Fruit fly (Drosophila melanogaster) whole organism, pupa: Measurements from ENCODE around the gene CG18662.

Experiments
- CG13204 ChIP-seq: fragments of 200-800 bp; sonication (Bioruptor generic); optimal IDR thresholded peaks from 2 replicates; lab custom pipeline; 2018; ENCODE audit warnings: missing biosample characterization, mild to moderate bottlenecking, missing genetic modification characterization, moderate library complexity
- CG14655 ChIP-seq: fragments of 200-800 bp; sonication (Bioruptor generic); optimal IDR thresholded peaks from 3 replicates; lab custom pipeline; 2017; ENCODE audit warnings: mild to moderate bottlenecking, missing biosample characterization, missing genetic modification reagents, missing genetic modification characterization
- CG15710 ChIP-seq: fragments of 200-800 bp; sonication (Bioruptor generic); optimal IDR thresholded peaks from 2 replicates; lab custom pipeline; 2018; ENCODE audit warnings: missing biosample characterization, mild to moderate bottlenecking, missing genetic modification characterization, moderate library complexity
- CG4496 ChIP-seq: fragments of 200-800 bp; sonication (Bioruptor generic); IDR thresholded peaks from 3 replicates; pipeline ENCODE4 v1.3.6; 2022; ENCODE audit warnings: missing biosample characterization, missing genetic modification characterization
- CG8159 ChIP-seq: fragments of 200-800 bp; sonication (Bioruptor generic); optimal IDR thresholded peaks from 3 replicates; lab custom pipeline; 2018; ENCODE audit warnings: missing biosample characterization, mild to moderate bottlenecking, missing genetic modification characterization, moderate library complexity
- CG9948 ChIP-seq: fragments of 200-800 bp; sonication (Bioruptor generic); optimal IDR thresholded peaks from 2 replicates; lab custom pipeline; 2018; ENCODE audit warnings: missing biosample characterization, mild to moderate bottlenecking, missing genetic modification characterization, moderate library complexity
- EcR ChIP-seq: fragments of 200-800 bp; sonication (Bioruptor generic); optimal IDR thresholded peaks from 3 replicates; lab custom pipeline; 2019; ENCODE audit warnings: missing biosample characterization, missing genetic modification characterization, mild to moderate bottlenecking, moderate library complexity, missing genetic modification reagents
- Ets98B ChIP-seq: fragments of 200-800 bp; sonication (Bioruptor generic); IDR thresholded peaks from 2 replicates; pipeline ENCODE4 v1.3.6; 2022; ENCODE audit warnings: missing biosample characterization, missing genetic modification characterization
- Pif1A ChIP-seq: fragments of 200-800 bp; sonication (Bioruptor generic); optimal IDR thresholded peaks from 3 replicates; lab custom pipeline; 2016; ENCODE audit warnings: missing biosample characterization, missing genetic modification characterization
- Pif1B ChIP-seq: fragments of 200-800 bp; sonication (Bioruptor generic); optimal IDR thresholded peaks from 3 replicates; lab custom pipeline; 2016; ENCODE audit warnings: missing biosample characterization, missing genetic modification characterization
- fd96Ca ChIP-seq: fragments of 200-800 bp; sonication (Bioruptor generic); IDR thresholded peaks from 3 replicates; pipeline ENCODE4 v1.3.6; 2022; ENCODE audit warnings: missing biosample characterization, missing genetic modification characterization
- gl ChIP-seq: fragments of 200-800 bp; sonication (Bioruptor generic); optimal IDR thresholded peaks from 2 replicates; lab custom pipeline; 2018; ENCODE audit warnings: missing biosample characterization, mild to moderate bottlenecking, missing genetic modification characterization
- rn ChIP-seq: fragments of 200-800 bp; sonication (Bioruptor generic); IDR thresholded peaks from 2 replicates; pipeline ENCODE4 v1.3.6; 2022; ENCODE audit warnings: missing biosample characterization, missing genetic modification characterization

dm6 chr2L:8949919-8950722 lies 30.3 kb upstream of the CG18662 start:
- TF ChIP-seq fd96Ca (no peak), CG8159 (peak; percentile 80), CG4496 (GFP tag; lab: Robert Waterston, UW) (0 out of 3 replicates have a peak, but pooled peaks have one; percentile 51), Pif1A (peak; percentile 65), CG14655 (peak; percentile 73), CG9948 (tag; lab: Kevin White, UChicago) (peak; percentile 75), EcR (GFP tag; lab: Kevin White, UChicago) (peak; percentile 67), gl (tag; lab: Kevin White, UChicago) (no peak), CG15710 (tag; lab: Kevin White, UChicago) (peak; percentile 62), CG13204 (GFP tag; lab: Kevin White, UChicago) (no peak), rn (no peak), Pif1B (GFP tag; lab: Kevin White, UChicago) (peak; percentile 50), Ets98B (GFP tag; lab: Robert Waterston, UW) (peak; percentile 27; the same call in 1 of the 2 replicates)
